Fruit fly (Drosophila melanogaster) whole organism, prepupa: Measurements from ENCODE around the gene CG18788.

Experiments
- Blimp-1 ChIP-seq: fragments of 200-800 bp; sonication (Bioruptor generic); optimal IDR thresholded peaks from 3 replicates; lab custom pipeline; 2017; ENCODE audit warnings: missing biosample characterization, missing genetic modification characterization, mild to moderate bottlenecking, moderate library complexity, missing genetic modification reagents
- CG10631 ChIP-seq: fragments of 200-800 bp; sonication (Bioruptor generic); optimal IDR thresholded peaks from 2 replicates; lab custom pipeline; 2016; ENCODE audit warnings: missing biosample characterization, missing genetic modification characterization
- CG11294 ChIP-seq: fragments of 200-800 bp; sonication (Bioruptor generic); IDR thresholded peaks from 2 replicates; pipeline ENCODE4 v1.3.6; 2022; ENCODE audit warnings: missing biosample characterization, missing genetic modification characterization
- CG11762 ChIP-seq: fragments of 200-800 bp; sonication (Bioruptor generic); optimal IDR thresholded peaks from 3 replicates; lab custom pipeline; 2016; ENCODE audit warnings: missing biosample characterization, missing genetic modification characterization; ENCODE audit not compliant: insufficient read depth
- CG15336 ChIP-seq: fragments of 200-800 bp; sonication (Bioruptor generic); IDR thresholded peaks from 2 replicates; pipeline ENCODE4 v1.3.6; 2022; ENCODE audit warnings: missing biosample characterization, missing genetic modification characterization
- CG1621 ChIP-seq: fragments of 200-800 bp; sonication (Bioruptor generic); optimal IDR thresholded peaks from 3 replicates; lab custom pipeline; 2018; ENCODE audit warnings: missing biosample characterization, mild to moderate bottlenecking, missing genetic modification characterization
- CG16779 ChIP-seq: fragments of 200-800 bp; sonication (Bioruptor generic); optimal IDR thresholded peaks from 3 replicates; lab custom pipeline; 2017; ENCODE audit warnings: missing biosample characterization, mild to moderate bottlenecking, missing genetic modification characterization
- CG31627 ChIP-seq: fragments of 200-800 bp; sonication (Bioruptor generic); optimal IDR thresholded peaks from 3 replicates; lab custom pipeline; 2016; ENCODE audit warnings: missing biosample characterization, missing genetic modification characterization
- CG32006 ChIP-seq: fragments of 200-800 bp; sonication (Bioruptor generic); optimal IDR thresholded peaks from 3 replicates; lab custom pipeline; 2017; ENCODE audit warnings: missing biosample characterization, mild to moderate bottlenecking, missing genetic modification characterization
- CG3919 ChIP-seq: fragments of 200-800 bp; sonication (Bioruptor generic); optimal IDR thresholded peaks from 3 replicates; lab custom pipeline; 2016; ENCODE audit warnings: missing biosample characterization, missing genetic modification characterization
- CG6276 ChIP-seq: fragments of 200-800 bp; sonication (Bioruptor generic); optimal IDR thresholded peaks from 2 replicates; lab custom pipeline; 2017; ENCODE audit warnings: missing biosample characterization, mild to moderate bottlenecking, missing genetic modification characterization
- CG7368 ChIP-seq: fragments of 200-800 bp; sonication (Bioruptor generic); optimal IDR thresholded peaks from 3 replicates; lab custom pipeline; 2016; ENCODE audit warnings: missing biosample characterization, missing genetic modification characterization
- CG8119 ChIP-seq: fragments of 200-800 bp; sonication (Bioruptor generic); IDR thresholded peaks from 3 replicates; pipeline ENCODE4 v1.3.6; 2022; ENCODE audit warnings: missing biosample characterization, missing genetic modification characterization
- CG8632 ChIP-seq: fragments of 200-800 bp; sonication (Bioruptor generic); optimal IDR thresholded peaks from 3 replicates; lab custom pipeline; 2016; ENCODE audit warnings: missing biosample characterization, missing genetic modification characterization
- CG9139 ChIP-seq: fragments of 200-800 bp; sonication (Bioruptor generic); optimal IDR thresholded peaks from 3 replicates; lab custom pipeline; 2017; ENCODE audit warnings: missing biosample characterization, mild to moderate bottlenecking, missing genetic modification characterization
- Eip75B ChIP-seq: fragments of 200-800 bp; sonication (Bioruptor generic); optimal IDR thresholded peaks from 3 replicates; lab custom pipeline; 2016; ENCODE audit warnings: missing biosample characterization, missing genetic modification characterization
- Eip78C ChIP-seq: fragments of 200-800 bp; sonication (Bioruptor generic); peaks from one replicate; lab custom pipeline; 2016; ENCODE audit warnings: missing biosample characterization, missing genetic modification characterization
- Ets21C ChIP-seq: fragments of 200-800 bp; sonication (Bioruptor generic); optimal IDR thresholded peaks from 3 replicates; lab custom pipeline; 2016; ENCODE audit warnings: missing biosample characterization, missing genetic modification characterization
- Hr38 ChIP-seq: sonication (Bioruptor generic); optimal IDR thresholded peaks from 2 replicates; lab custom pipeline; 2016; ENCODE audit warnings: missing biosample characterization, missing genetic modification characterization
- Hr39 ChIP-seq: fragments of 200-800 bp; sonication (Bioruptor generic); optimal IDR thresholded peaks from 2 replicates; lab custom pipeline; 2016; ENCODE audit warnings: missing biosample characterization, missing genetic modification characterization
- Hr4 ChIP-seq: fragments of 200-800 bp; sonication (Bioruptor generic); optimal IDR thresholded peaks from 3 replicates; lab custom pipeline; 2016; ENCODE audit warnings: missing biosample characterization, missing genetic modification characterization
- Lpt ChIP-seq: fragments of 200-800 bp; sonication (Bioruptor generic); optimal IDR thresholded peaks from 3 replicates; lab custom pipeline; 2016; ENCODE audit warnings: missing biosample characterization, missing genetic modification characterization
- Met ChIP-seq: fragments of 200-800 bp; sonication (Bioruptor generic); optimal IDR thresholded peaks from 3 replicates; lab custom pipeline; 2016; ENCODE audit warnings: missing biosample characterization, missing genetic modification characterization
- OdsH ChIP-seq: fragments of 200-800 bp; sonication (Bioruptor generic); optimal IDR thresholded peaks from 3 replicates; lab custom pipeline; 2016; ENCODE audit warnings: missing biosample characterization, missing genetic modification characterization
- Smox ChIP-seq: fragments of 200-800 bp; sonication (Bioruptor generic); optimal IDR thresholded peaks from 3 replicates; lab custom pipeline; 2016; ENCODE audit warnings: missing biosample characterization, missing genetic modification characterization
- Sox102F ChIP-seq: fragments of 200-800 bp; sonication (Bioruptor generic); optimal IDR thresholded peaks from 2 replicates; lab custom pipeline; 2016; ENCODE audit warnings: missing biosample characterization, mild to moderate bottlenecking, missing genetic modification characterization
- Sox14 ChIP-seq: fragments of 200-800 bp; sonication (Bioruptor generic); optimal IDR thresholded peaks from 3 replicates; lab custom pipeline; 2016; ENCODE audit warnings: missing biosample characterization, missing genetic modification characterization
- acj6 ChIP-seq: fragments of 200-800 bp; sonication (Bioruptor generic); optimal IDR thresholded peaks from 3 replicates; lab custom pipeline; 2016; ENCODE audit warnings: missing biosample characterization, missing genetic modification characterization
- cyc ChIP-seq: fragments of 200-800 bp; sonication (Bioruptor generic); optimal IDR thresholded peaks from 3 replicates; lab custom pipeline; 2016; ENCODE audit warnings: missing biosample characterization, missing genetic modification characterization
- dac ChIP-seq: fragments of 200-800 bp; sonication (Bioruptor generic); optimal IDR thresholded peaks from 2 replicates; lab custom pipeline; 2017; ENCODE audit warnings: missing biosample characterization, mild to moderate bottlenecking, missing genetic modification characterization
- dsx ChIP-seq: fragments of 200-800 bp; optimal IDR thresholded peaks from 3 replicates; lab custom pipeline; 2019; ENCODE audit warnings: missing biosample characterization, mild to moderate bottlenecking, missing genetic modification characterization, moderate library complexity; ENCODE audit not compliant: poor library complexity, severe bottlenecking
- eg ChIP-seq: fragments of 200-800 bp; sonication (Bioruptor generic); IDR thresholded peaks from 3 replicates; pipeline ENCODE4 v1.3.6; 2022; ENCODE audit warnings: missing biosample characterization, missing genetic modification characterization
- esn ChIP-seq: fragments of 200-800 bp; sonication (Bioruptor generic); optimal IDR thresholded peaks from 2 replicates; lab custom pipeline; 2016; ENCODE audit warnings: missing biosample characterization, mild to moderate bottlenecking, missing genetic modification characterization, moderate library complexity
- fd59A ChIP-seq: fragments of 200-800 bp; sonication (Bioruptor generic); optimal IDR thresholded peaks from 2 replicates; lab custom pipeline; 2017; ENCODE audit warnings: missing biosample characterization, mild to moderate bottlenecking, missing genetic modification characterization, missing genetic modification reagents
- fd85E ChIP-seq: fragments of 200-800 bp; sonication (Bioruptor generic); optimal IDR thresholded peaks from 3 replicates; lab custom pipeline; 2016; ENCODE audit warnings: missing biosample characterization, missing genetic modification characterization
- fkh ChIP-seq: fragments of 200-800 bp; sonication (Bioruptor generic); optimal IDR thresholded peaks from 3 replicates; lab custom pipeline; 2017; ENCODE audit warnings: missing biosample characterization, mild to moderate bottlenecking, missing genetic modification characterization, moderate library complexity
- lz ChIP-seq: fragments of 200-800 bp; sonication (Bioruptor generic); optimal IDR thresholded peaks from 3 replicates; lab custom pipeline; 2016; ENCODE audit warnings: missing biosample characterization, missing genetic modification characterization
- net ChIP-seq: fragments of 200-800 bp; sonication (Bioruptor generic); optimal IDR thresholded peaks from 3 replicates; lab custom pipeline; 2016; ENCODE audit warnings: missing biosample characterization, missing genetic modification characterization
- pdm3 ChIP-seq: fragments of 200-800 bp; sonication (Bioruptor generic); optimal IDR thresholded peaks from 3 replicates; lab custom pipeline; 2016; ENCODE audit warnings: missing biosample characterization, missing genetic modification characterization
- ss ChIP-seq, 2 experiments: fragments of 200-800 bp; sonication (Bioruptor generic); optimal IDR thresholded peaks; 2 replicates in 1 of 2; 3 replicates in 1 of 2; lab custom pipeline; 2017 to 2018; ENCODE audit warnings: mild to moderate bottlenecking in 2 of 2, missing biosample characterization in 2 of 2, missing genetic modification characterization in 2 of 2, moderate library complexity in 1 of 2
- svp ChIP-seq: fragments of 200-800 bp; sonication (Bioruptor generic); peaks from one replicate; lab custom pipeline; 2016; ENCODE audit warnings: missing biosample characterization, missing genetic modification characterization
- topi ChIP-seq: fragments of 200-800 bp; sonication (Bioruptor generic); optimal IDR thresholded peaks from 3 replicates; lab custom pipeline; 2016; ENCODE audit warnings: missing biosample characterization, missing genetic modification characterization

Gene CG18788

DNA sequence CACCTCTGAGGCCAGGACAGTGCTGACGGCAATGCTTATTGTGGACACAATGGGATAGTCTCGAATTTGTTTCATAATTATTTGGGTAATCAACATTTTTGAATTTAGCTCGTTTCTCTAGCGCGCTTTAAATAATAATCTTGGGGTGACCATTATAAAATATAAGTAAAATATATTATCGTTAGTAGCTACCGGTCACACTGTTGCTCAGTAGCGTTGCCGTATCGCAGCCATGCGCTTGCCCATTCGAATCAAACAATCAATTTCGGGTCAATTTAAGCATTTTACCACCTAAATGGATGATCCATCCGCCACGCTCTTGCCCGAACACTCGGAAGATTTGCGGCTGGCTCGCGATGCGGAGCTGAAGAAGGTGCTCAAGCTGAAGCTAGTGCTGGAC is 44.3 kb upstream of the CG18788 start, which contains the start of the genes zuc and dgt2:
zuc (minus strand) TSS at position 154 of the 400 bp plus-strand sequence.
dgt2 (plus strand) TSS at position 208 of the 400 bp plus-strand sequence.
- no peak for TF ChIP-seq CG16779 (tag; lab: Kevin White, UChicago)
- TF ChIP-seq CG6276 = no peak
- TF ChIP-seq fd85E (GFP tag; lab: Kevin White, UChicago) = no peak
- TF ChIP-seq OdsH (GFP tag; lab: Kevin White, UChicago) = no peak
- TF ChIP-seq CG8119 (GFP tag; lab: Robert Waterston, UW) = no peak
- TF ChIP-seq Smox = no peak
- no peak for TF ChIP-seq eg (GFP tag; lab: Robert Waterston, UW)
- TF ChIP-seq CG7368 (GFP tag; lab: Kevin White, UChicago) = no peak
- TF ChIP-seq Ets21C = no peak
- no peak for TF ChIP-seq topi
- TF ChIP-seq CG8632 (GFP tag; lab: Kevin White, UChicago) = no peak
- no peak for TF ChIP-seq lz (GFP tag; lab: Kevin White, UChicago)
- TF ChIP-seq dac (GFP tag; lab: Kevin White, UChicago) = no peak
- TF ChIP-seq cyc (GFP tag; lab: Kevin White, UChicago) = no peak
- no peak for TF ChIP-seq Sox102F
- no peak for TF ChIP-seq Lpt (GFP tag; lab: Kevin White, UChicago)

dm6 chr2L:11990458-11991065 is 43.4 kb upstream of the CG18788 start, which contains the start of gene escl:
Gene escl, plus strand, starts transcription at chr2L:11990927.
- TF ChIP-seq dsx (GFP tag; lab: Kevin White, UChicago) (peak; percentile 5), Hr38 (no peak), CG32006 (GFP tag; lab: Kevin White, UChicago) (no peak), CG8632 (GFP tag; lab: Kevin White, UChicago) (no peak), OdsH (GFP tag; lab: Kevin White, UChicago) (no peak), Hr39 (GFP tag; lab: Kevin White, UChicago) (no peak), dac (GFP tag; lab: Kevin White, UChicago) (no peak), Eip75B (GFP tag; lab: Kevin White, UChicago) (no peak), Hr4 (no peak), CG11294 (no peak), fkh (peak; percentile 78), svp (GFP tag; lab: Kevin White, UChicago) (no peak), lz (GFP tag; lab: Kevin White, UChicago) (no peak), acj6 (GFP tag; lab: Kevin White, UChicago) (no peak), Sox14 (peak; percentile 66), CG3919 (GFP tag; lab: Kevin White, UChicago) (no peak), Eip78C (no peak), CG1621 (tag; lab: Kevin White, UChicago) (peak; percentile 18), ss (GFP tag; optimal IDR thresholded peaks at IDR 0.05; lab: Kevin White, UChicago) (no peak), CG11762 (GFP tag; lab: Kevin White, UChicago) (no peak), esn (GFP tag; lab: Kevin White, UChicago) (peak; percentile 3), Sox102F (no peak), CG10631 (no peak), Met (GFP tag; lab: Kevin White, UChicago) (no peak), CG31627 (GFP tag; lab: Kevin White, UChicago) (no peak), CG15336 (GFP tag; lab: Robert Waterston, UW) (no peak), Blimp-1 (GFP tag; lab: Kevin White, UChicago) (no peak), Smox (no peak), pdm3 (GFP tag; lab: Kevin White, UChicago) (no peak), cyc (GFP tag; lab: Kevin White, UChicago) (no peak), net (GFP tag; lab: Kevin White, UChicago) (no peak), CG9139 (GFP tag; lab: Kevin White, UChicago) (no peak), fd59A (no peak)
